Fruit fly (Drosophila melanogaster) whole organism, larva: Measurements from ENCODE around the gene zyd.

Experiments used
- noc ChIP-seq: fragments of 200-800 bp; sonication (Bioruptor generic); optimal IDR thresholded peaks from 3 replicates; lab custom pipeline; 2019; ENCODE audit warnings: missing biosample characterization, mild to moderate bottlenecking, missing genetic modification characterization, moderate library complexity

The zyd gene

DNA sequence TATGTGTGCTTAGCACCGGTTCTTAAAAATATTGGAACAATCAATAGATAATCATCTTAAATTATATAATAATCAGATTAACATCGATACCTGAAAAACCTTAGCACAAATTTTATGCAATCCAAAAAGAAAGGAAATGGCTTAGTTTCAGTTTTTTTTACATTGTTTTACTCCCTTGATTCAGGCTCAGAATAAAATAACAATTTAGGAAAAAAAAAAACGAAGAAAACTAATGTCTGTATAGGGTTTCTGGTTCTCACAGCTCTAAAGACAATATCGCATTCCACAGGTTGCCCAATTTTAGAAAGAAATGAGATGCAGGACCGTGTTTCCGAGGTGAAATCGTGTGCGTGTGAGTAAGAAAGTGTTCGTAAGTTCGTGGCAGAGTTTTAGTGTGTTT is at the start of gene zyd:
Gene zyd, plus strand, starts transcription at position 301 of the 400 bp plus-strand sequence.
- no peak for TF ChIP-seq noc

DNA sequence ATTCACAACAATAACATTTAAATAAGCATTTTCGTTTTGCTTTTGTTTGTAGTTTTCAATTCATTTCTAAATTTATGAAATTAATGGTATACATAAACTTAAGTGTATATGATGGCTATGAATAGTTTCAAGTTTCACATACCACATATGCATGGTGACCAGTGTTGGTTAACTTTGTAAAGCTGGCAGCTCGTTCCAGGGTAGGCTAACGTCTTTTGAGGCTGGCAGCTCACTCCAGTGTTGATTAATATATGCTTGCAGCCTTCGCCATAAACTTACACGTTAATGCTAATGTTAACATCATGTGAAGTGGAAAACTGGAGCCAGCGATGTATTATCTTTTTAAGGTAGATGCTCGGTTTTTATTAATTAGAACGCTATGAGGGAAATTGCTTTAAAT is 41.2 kb upstream of the zyd start:
- no peak for TF ChIP-seq noc

DNA sequence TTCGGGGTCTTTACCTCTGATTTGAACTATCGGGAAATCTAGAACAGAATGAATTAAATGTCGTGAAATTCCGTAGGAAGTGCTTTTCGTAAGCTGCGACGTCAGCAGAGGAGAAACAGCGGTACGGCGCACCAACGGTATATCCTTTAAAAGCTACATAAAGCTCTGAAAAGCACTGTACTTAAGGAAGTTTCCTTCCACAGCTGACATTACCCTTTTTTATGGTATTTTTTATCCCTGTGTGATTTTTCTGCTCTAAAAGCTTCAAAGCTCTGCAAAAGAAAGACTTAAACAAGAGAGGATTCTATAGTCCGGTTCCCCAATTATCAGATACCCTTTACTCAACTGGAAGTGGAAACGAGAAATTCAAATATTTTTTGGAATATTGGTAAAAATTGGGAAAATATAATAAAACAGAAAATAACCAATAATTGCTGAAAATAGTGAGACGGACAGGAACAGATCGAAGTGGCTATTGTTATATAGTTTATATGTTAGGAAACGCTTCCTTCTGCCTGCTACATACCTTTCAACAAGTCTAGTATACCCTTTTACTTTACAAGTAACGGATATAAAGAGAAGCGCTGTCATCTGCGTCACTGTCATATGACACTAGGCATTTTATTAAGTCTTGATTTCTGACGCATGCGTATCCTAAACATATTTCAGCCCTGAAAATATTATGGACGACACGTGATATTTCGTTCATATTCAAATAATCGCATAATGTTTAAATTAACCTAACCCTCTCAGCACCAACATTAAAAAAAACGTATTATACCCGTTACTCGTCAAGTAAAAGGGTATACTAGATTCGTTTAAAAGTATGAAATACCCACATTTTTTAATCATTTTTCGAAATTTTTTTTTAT is 17.9 kb upstream of the zyd start, which contains the start of the genes stnA and stnB:
Gene stnA, minus strand, starts transcription at position 51 of the 872 bp plus-strand sequence.
Gene stnB, minus strand, starts transcription at position 51 of the 872 bp plus-strand sequence.
- TF ChIP-seq noc = no peak

DNA sequence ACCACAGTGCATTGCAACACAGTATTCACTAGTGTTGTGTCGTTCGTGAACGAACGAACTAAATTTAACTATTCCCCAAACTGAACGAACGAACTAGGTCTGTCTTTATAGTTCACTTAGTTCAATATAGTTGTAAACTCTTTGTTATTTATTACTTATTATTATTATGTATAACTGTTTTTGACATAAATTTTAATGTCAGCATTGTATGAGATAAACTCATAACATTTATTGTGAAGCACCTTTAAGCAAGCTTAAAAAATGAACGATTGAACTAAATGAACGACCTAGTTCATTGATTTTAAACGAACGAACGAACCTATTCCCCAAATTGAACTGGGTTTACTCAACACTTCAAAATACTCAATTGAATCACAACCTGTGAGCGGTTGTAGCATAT is 15.8 kb upstream of the zyd start:
- no peak for TF ChIP-seq noc

DNA sequence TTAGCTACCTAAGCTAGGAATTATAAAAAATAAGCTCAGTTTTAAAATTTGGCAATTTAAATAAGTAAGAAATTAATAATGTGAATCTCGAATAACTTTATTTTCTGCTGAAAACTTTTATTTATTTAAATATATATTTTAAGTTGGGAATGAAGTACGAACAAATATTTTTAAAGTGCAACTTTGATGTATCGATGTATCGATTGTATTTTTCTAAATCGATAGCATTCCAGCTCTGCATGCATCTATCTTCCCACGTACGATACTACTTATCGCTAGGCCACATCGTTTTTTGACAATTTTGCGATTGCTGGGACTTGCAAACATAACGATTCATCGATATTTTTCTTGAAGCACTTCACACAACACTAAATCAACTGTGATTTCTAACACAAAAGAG is 15.3 kb upstream of the zyd start:
- no peak for TF ChIP-seq noc

DNA sequence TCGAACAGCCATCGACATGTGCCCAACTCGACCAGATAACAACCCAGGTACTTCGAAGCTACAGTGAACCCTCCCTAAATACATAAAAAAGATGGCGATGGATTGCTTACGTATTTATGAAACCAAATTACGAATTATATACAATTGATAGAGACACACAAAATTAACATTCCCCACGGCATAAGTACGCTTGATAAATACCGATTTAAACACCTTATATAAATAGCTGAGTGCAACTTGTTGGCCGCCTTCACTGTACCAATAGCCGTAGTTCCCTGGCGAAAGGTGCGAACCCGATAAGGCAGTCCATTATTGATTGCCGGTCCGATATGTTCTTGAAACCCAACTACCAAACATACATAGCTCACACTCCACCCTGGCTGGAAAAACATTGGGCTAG is 12.0 kb upstream of the zyd start:
- TF ChIP-seq noc = peak; percentile 74

DNA sequence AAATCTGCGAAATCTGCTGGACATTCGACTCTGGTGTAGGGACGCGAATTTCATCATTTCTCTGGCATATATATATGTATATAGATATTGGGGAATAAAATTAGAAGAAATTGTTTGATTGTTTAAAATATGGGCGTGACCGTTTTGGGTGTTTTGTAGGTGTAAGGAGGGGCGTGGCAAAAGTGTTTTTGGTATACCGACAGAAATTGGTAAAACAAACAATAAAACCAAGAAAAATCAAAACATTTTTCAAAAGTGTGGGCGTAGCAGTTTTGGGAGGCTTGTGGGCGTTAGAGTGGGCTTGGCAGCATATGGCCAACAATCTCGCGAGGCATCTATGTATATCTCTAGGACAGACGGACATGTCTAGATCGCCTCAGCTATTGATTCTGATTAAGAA is 11.5 kb upstream of the zyd start, which contains the start of gene FucTC:
Gene FucTC, minus strand, starts transcription at position 101 of the 400 bp plus-strand sequence.
- TF ChIP-seq noc = no peak

DNA sequence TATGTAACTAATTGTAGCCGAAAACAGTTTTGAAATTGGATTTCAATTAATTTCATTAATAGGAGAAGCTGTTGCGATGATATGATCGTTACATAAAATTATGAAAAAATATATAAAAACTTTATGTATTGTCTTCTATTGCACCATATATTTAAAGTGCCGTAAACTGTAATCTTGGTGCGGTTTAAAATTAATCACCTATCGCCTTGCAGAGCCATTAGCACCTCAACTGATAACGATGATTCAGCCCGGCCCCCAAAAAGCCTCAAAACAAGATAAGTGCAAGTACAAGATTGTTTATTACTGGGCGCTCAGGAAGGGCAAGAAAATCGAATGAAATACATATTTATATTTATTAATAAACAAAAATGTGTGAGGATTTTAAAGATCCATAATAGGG is 10.8 kb upstream of the zyd start:
- peak; percentile 14 for TF ChIP-seq noc

DNA sequence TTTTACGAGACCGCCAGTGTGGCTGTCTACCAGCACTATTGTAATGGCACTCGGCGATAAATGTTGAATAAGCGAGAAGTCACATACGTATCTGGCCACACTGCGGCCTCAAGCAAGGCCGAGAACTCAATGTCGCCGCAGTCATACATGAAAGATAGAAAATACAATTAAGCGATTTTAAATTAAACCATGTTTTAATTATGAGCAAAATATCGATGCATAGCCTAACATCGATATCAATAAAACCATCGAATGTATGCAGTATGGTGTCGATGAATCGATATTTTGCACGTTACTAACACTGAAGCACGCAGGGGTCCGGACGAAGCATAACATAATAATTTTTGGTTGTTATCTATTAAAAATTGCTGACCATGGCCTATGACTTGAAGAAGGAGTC is 9.5 kb upstream of the zyd start, which contains the start of the genes Rab21 and Coa7:
Gene Rab21, minus strand, starts transcription at position 202 of the 400 bp plus-strand sequence.
Gene Coa7, plus strand, starts transcription at position 288 of the 400 bp plus-strand sequence.
- TF ChIP-seq noc = peak; percentile 36

DNA sequence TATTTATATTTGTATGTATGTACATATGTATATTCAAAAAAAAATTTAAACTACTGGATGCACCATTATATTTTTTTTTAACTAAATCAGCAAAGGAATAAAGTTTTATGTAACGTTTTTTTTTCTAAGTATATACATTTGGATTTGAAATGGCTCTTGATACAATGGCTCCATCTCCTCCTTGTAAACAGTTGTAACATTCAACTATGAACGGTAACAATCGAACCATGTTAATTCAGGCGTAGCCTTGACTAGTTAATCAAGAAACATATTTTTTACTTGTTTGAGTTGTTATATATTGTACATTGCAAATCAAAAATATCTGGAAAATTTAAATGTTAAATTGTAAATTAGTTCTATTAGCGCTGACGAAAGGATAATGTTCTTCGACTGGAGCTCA is 13.1 kb downstream of the zyd start, which contains the start of gene CG12061:
Gene CG12061, plus strand, starts transcription at position 301 of the 400 bp plus-strand sequence.
- no peak for TF ChIP-seq noc

DNA sequence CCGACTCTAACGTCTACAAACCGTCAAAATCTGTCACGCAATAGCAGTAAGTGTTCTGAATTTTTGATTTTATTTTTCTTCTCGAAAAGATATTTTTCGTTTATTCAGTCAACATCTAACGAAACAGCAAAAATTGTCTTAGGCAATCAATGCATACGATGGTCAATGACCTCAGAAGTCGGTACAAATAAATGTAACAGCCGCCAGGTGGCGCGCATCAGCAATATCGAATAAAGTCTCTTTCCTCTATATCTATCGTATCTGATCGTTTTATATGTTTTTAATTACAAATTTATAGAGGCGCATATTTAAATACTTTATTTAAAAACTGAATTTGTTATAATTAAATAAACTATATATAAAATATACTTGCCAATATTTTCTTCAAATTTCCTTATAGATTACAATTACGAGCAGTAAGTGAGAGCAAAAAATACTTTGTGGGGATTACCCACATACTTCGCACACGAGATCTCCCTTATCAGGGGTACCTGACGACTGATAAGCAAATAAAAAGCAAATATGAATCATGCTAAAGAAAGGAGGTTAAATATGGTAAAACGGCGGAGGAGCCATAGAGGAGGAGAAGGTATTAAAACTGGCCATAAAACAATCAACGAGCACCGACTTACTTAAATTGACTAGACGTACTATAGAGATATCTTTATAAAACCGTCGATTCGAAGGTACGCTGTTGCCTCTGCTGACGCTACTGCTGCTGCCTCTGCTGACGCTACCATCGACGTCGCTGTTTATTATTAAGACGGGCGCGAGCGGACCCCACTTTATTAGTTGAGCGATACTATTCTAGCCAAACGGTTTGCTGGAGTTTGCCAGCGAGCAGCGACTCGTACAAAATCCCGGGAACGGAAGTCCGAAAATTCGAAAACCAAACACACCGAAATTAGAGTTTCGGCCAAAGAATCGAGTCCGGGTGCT is 45.1 kb downstream of the zyd start, which contains the start of gene CG17167:
Gene CG17167, plus strand, starts transcription at position 781 of the 939 bp plus-strand sequence.
- TF ChIP-seq noc = no peak

DNA sequence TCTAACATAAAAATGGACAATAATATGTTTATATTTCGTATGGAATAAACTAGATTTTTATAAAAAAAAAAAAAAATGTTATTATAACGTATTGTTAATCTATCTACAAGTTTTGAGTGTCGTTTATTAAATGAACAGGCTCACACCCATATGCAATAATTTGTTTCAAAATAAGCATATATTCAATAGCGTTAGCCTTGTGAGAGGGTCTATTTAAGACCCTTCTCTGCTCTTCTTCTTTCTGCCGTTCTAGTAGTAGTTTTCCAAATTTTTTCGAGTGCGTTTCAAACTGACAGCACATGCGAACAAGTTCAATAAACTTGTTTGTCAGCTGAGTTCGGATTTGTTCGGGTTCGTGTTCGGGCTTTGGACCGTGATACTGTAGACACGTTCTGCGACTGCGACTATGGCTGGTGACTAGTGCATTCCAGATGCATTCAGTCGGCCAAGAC is 48.6 kb downstream of the zyd start:
- TF ChIP-seq noc = no peak

DNA sequence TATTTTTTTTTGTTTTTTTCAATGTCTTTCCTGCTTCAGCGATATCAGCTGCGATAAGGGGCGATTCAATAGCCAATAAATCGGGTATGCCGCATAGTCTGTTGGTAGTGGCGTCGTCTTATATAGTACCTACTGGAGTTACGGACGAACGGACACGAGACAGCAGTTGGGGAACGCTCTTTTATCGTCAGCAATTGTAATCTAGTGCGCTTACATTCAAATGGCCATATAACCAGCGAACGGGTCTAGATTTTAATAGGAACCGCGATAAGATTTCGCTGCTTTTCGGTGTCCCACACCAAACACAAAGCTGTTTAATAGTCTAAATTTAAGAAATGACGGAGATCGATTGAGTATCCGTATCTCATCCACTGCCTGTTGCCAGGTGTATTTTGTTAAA is 50.7 kb downstream of the zyd start:
- no peak for TF ChIP-seq noc

DNA sequence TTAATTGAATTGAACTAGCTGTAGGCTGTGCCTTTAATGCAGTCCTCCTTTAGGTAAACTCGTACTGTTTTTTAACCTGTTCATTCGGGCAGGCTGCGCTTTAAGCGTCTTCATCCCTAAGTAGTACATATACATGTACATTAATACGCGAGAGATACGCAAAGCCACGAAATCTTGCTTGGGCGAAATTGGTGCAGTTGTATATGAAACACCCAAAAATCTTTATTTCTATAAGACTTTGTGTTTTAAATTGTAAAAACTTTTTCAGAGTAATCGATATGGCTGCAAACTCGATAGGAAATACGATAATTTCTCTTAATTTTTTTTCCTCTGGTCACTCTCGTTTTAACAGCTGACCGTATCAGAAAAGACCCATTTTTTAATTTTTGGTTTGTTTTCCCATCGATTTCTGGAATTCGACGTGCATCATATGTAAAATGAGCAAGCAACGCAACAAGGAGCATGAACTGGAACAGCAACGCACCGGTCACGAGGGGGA is 59.8 kb downstream of the zyd start, which contains the start of the genes CG17163 and CG17168:
Gene CG17163, minus strand, starts transcription at position 303 of the 499 bp plus-strand sequence.
Gene CG17168, plus strand, starts transcription at position 332 of the 499 bp plus-strand sequence.
- TF ChIP-seq noc = no peak

DNA sequence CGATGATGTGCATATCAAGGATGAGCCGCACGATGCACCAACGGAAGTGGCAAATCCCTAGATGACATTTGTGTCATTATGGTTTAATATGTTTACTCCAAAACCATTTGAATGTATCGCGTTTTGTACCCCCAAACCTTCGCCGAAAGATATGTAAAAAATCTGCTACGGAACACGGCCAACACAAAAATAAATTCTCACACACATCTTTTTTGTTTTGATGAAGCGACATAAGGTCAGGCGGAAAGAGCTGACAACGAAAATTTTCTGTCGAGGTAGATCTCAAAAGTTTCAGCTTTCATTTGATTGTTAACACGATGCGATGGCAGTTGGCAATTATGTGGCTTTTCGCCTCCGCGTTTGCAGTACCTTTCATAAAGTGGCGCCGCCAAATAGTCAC is 61.7 kb downstream of the zyd start, which contains the start of gene CG17169:
Gene CG17169, plus strand, starts transcription at position 301 of the 400 bp plus-strand sequence.
- TF ChIP-seq noc = no peak
